Worm (Caenorhabditis elegans) whole organism, L4 larva: ENCODE measurements around the gene B0410.3.

Experiments
- F37D6.2 ChIP-seq: sonication (generic microtip); optimal IDR thresholded peaks from 2 replicates; lab custom pipeline; 2016; ENCODE audit warnings: mild to moderate bottlenecking, missing genetic modification characterization, missing compliant biosample characterization
- F49E8.2 ChIP-seq: sonication (generic microtip); optimal IDR thresholded peaks from 2 replicates; lab custom pipeline; 2016; ENCODE audit warnings: missing compliant biosample characterization, mild to moderate bottlenecking, missing genetic modification characterization, borderline replicate concordance
- R02D3.7 ChIP-seq: fragments of 150-350 bp; sonication (generic microtip); optimal IDR thresholded peaks from 3 replicates; lab custom pipeline; 2014; ENCODE audit warnings: missing biosample characterization, missing genetic modification characterization
- Y5F2A.4 ChIP-seq: fragments of 200-800 bp; sonication (Bioruptor generic); optimal IDR thresholded peaks from 2 replicates; lab custom pipeline; 2018; ENCODE audit warnings: mild to moderate bottlenecking, missing genetic modification characterization, missing compliant biosample characterization
- ZK337.2 ChIP-seq: fragments of 200-800 bp; sonication (Bioruptor generic); IDR thresholded peaks from 2 replicates; pipeline ENCODE4 v1.3.6; 2022; ENCODE audit warnings: missing genetic modification reagents, missing genetic modification characterization, missing compliant biosample characterization
- ZK546.5 ChIP-seq, 2 experiments: sonication (generic microtip); optimal IDR thresholded peaks; 2 replicates each; lab custom pipeline; 2017; ENCODE audit warnings: missing biosample characterization in 2 of 2, missing genetic modification characterization in 2 of 2
- aha-1 ChIP-seq: fragments of 150-350 bp; peaks from one replicate; lab custom pipeline; 2014; ENCODE audit warnings: missing biosample characterization, missing genetic modification characterization
- aly-2 ChIP-seq: sonication (generic microtip); optimal IDR thresholded peaks from 2 replicates; lab custom pipeline; 2018; ENCODE audit warnings: missing biosample characterization, missing genetic modification characterization
- arid-1 ChIP-seq: fragments of 200-800 bp; sonication (Bioruptor generic); conservative IDR thresholded peaks from 2 replicates; pipeline ENCODE4 v1.3.6; 2022; ENCODE audit warnings: missing genetic modification reagents, missing genetic modification characterization, missing compliant biosample characterization
- attf-4 ChIP-seq: sonication (generic microtip); optimal IDR thresholded peaks from 3 replicates; lab custom pipeline; 2017; ENCODE audit warnings: missing biosample characterization, missing genetic modification characterization
- ceh-28 ChIP-seq: fragments of 150-350 bp; optimal IDR thresholded peaks from 2 replicates; lab custom pipeline; 2014; ENCODE audit warnings: missing biosample characterization, missing genetic modification reagents, missing genetic modification characterization
- ceh-62 ChIP-seq: sonication (generic microtip); optimal IDR thresholded peaks from 2 replicates; lab custom pipeline; 2017; ENCODE audit warnings: missing biosample characterization, missing genetic modification characterization
- ceh-82 ChIP-seq: sonication (generic microtip); optimal IDR thresholded peaks from 2 replicates; lab custom pipeline; 2017; ENCODE audit warnings: missing biosample characterization, missing genetic modification characterization
- ces-1 ChIP-seq: fragments of 150-350 bp; sonication (generic microtip); optimal IDR thresholded peaks from 4 replicates; lab custom pipeline; 2014; ENCODE audit warnings: missing biosample characterization, missing genetic modification reagents, missing genetic modification characterization
- ctbp-1 ChIP-seq: fragments of 200-800 bp; sonication (Bioruptor generic); IDR thresholded peaks from 2 replicates; pipeline ENCODE4 v1.3.6; 2022; ENCODE audit warnings: missing genetic modification reagents, missing genetic modification characterization, missing compliant biosample characterization
- daf-12 ChIP-seq: fragments of 150-350 bp; optimal IDR thresholded peaks from 2 replicates; lab custom pipeline; 2014; ENCODE audit warnings: missing biosample characterization, missing genetic modification reagents, missing genetic modification characterization
- daf-19 ChIP-seq: fragments of 200-800 bp; sonication (Bioruptor generic); conservative IDR thresholded peaks from 2 replicates; pipeline ENCODE4 v1.3.6; 2022; ENCODE audit warnings: missing genetic modification characterization, missing compliant biosample characterization
- daf-8 ChIP-seq: fragments of 200-800 bp; sonication (Bioruptor generic); IDR thresholded peaks from 2 replicates; pipeline ENCODE4 v1.3.6; 2022; ENCODE audit warnings: missing genetic modification characterization, missing compliant biosample characterization
- egl-27 ChIP-seq: sonication (generic microtip); optimal IDR thresholded peaks from 3 replicates; lab custom pipeline; 2017; ENCODE audit warnings: missing biosample characterization, missing genetic modification reagents, missing genetic modification characterization
- fkh-10 ChIP-seq: fragments of 150-350 bp; optimal IDR thresholded peaks from 2 replicates; lab custom pipeline; 2014; ENCODE audit warnings: missing biosample characterization, missing genetic modification reagents, missing genetic modification characterization
- gei-8 ChIP-seq: fragments of 200-800 bp; sonication (Bioruptor generic); optimal IDR thresholded peaks from 2 replicates; lab custom pipeline; 2018; ENCODE audit warnings: mild to moderate bottlenecking, missing genetic modification characterization, missing compliant biosample characterization
- hlh-11 ChIP-seq: fragments of 200-800 bp; sonication (Bioruptor generic); optimal IDR thresholded peaks from 2 replicates; lab custom pipeline; 2018; ENCODE audit warnings: mild to moderate bottlenecking, missing genetic modification characterization, missing compliant biosample characterization
- hlh-30 ChIP-seq: sonication (generic microtip); optimal IDR thresholded peaks from 2 replicates; lab custom pipeline; 2017; ENCODE audit warnings: antibody characterized with exemption, mild to moderate bottlenecking, missing genetic modification characterization, missing compliant biosample characterization; ENCODE audit not compliant: insufficient read depth
- jun-1 ChIP-seq: fragments of 150-350 bp; optimal IDR thresholded peaks from 2 replicates; lab custom pipeline; 2014; ENCODE audit warnings: missing biosample characterization, missing genetic modification reagents, missing genetic modification characterization
- lin-1 ChIP-seq: fragments of 200-800 bp; sonication (Bioruptor generic); IDR thresholded peaks from 2 replicates; pipeline ENCODE4 v1.3.6; 2022; ENCODE audit warnings: missing genetic modification reagents, missing genetic modification characterization, missing compliant biosample characterization
- lin-15B ChIP-seq: fragments of 150-350 bp; sonication (generic microtip); optimal IDR thresholded peaks from 3 replicates; lab custom pipeline; 2014; ENCODE audit warnings: missing biosample characterization, missing genetic modification characterization
- lin-29 ChIP-seq: fragments of 200-800 bp; sonication (Bioruptor generic); IDR thresholded peaks from 2 replicates; pipeline ENCODE4 v1.3.6; 2022; ENCODE audit warnings: missing genetic modification reagents, missing genetic modification characterization, missing compliant biosample characterization
- lin-39 ChIP-seq: fragments of 150-350 bp; optimal IDR thresholded peaks from 2 replicates; lab custom pipeline; 2014; ENCODE audit warnings: missing biosample characterization, missing genetic modification reagents, missing genetic modification characterization
- lir-3 ChIP-seq: sonication (generic microtip); optimal IDR thresholded peaks from 2 replicates; lab custom pipeline; 2016; ENCODE audit warnings: mild to moderate bottlenecking, missing genetic modification characterization, missing compliant biosample characterization
- mes-2 ChIP-seq: sonication (generic microtip); optimal IDR thresholded peaks from 2 replicates; lab custom pipeline; 2016; ENCODE audit warnings: missing genotype, mild to moderate bottlenecking, missing genetic modification characterization, missing compliant biosample characterization; ENCODE audit not compliant: poor library complexity, severe bottlenecking
- mxl-2 ChIP-seq: fragments of 200-800 bp; sonication (Bioruptor generic); conservative IDR thresholded peaks from 2 replicates; pipeline ENCODE4 v1.3.6; 2022; ENCODE audit warnings: missing genetic modification reagents, missing genetic modification characterization, missing compliant biosample characterization
- mxl-3 ChIP-seq: fragments of 200-800 bp; sonication (Bioruptor generic); optimal IDR thresholded peaks from 2 replicates; lab custom pipeline; 2018; ENCODE audit warnings: mild to moderate bottlenecking, missing genetic modification characterization, missing compliant biosample characterization
- nhr-102 ChIP-seq: sonication (generic microtip); optimal IDR thresholded peaks from 2 replicates; lab custom pipeline; 2016; ENCODE audit warnings: mild to moderate bottlenecking, missing genetic modification characterization, moderate library complexity, missing compliant biosample characterization
- nhr-111 ChIP-seq: fragments of 200-800 bp; sonication (Bioruptor generic); optimal IDR thresholded peaks from 2 replicates; lab custom pipeline; 2018; ENCODE audit warnings: mild to moderate bottlenecking, missing genetic modification characterization, missing compliant biosample characterization
- nhr-237 ChIP-seq: sonication (generic microtip); optimal IDR thresholded peaks from 2 replicates; lab custom pipeline; 2017; ENCODE audit warnings: missing biosample characterization, missing genetic modification characterization
- nhr-28 ChIP-seq: fragments of 150-350 bp; optimal IDR thresholded peaks from 2 replicates; lab custom pipeline; 2014; ENCODE audit warnings: missing biosample characterization, missing genetic modification characterization
- nhr-41 ChIP-seq: fragments of 200-800 bp; sonication (Bioruptor generic); IDR thresholded peaks from 2 replicates; pipeline ENCODE4 v1.3.6; 2022; ENCODE audit warnings: missing genetic modification reagents, missing genetic modification characterization, missing compliant biosample characterization
- nhr-42 ChIP-seq: fragments of 200-800 bp; sonication (Bioruptor generic); IDR thresholded peaks from 2 replicates; pipeline ENCODE4 v1.3.6; 2022; ENCODE audit warnings: missing genetic modification characterization, missing compliant biosample characterization
- nhr-76 ChIP-seq: fragments of 150-350 bp; optimal IDR thresholded peaks from 2 replicates; lab custom pipeline; 2014; ENCODE audit warnings: missing biosample characterization, missing genetic modification characterization
- pqm-1 ChIP-seq: sonication (generic microtip); optimal IDR thresholded peaks from 2 replicates; lab custom pipeline; 2017; ENCODE audit warnings: missing biosample characterization, missing genetic modification characterization
- sdz-12 ChIP-seq: fragments of 200-800 bp; sonication (Bioruptor generic); optimal IDR thresholded peaks from 2 replicates; lab custom pipeline; 2018; ENCODE audit warnings: mild to moderate bottlenecking, missing genetic modification characterization, missing compliant biosample characterization
- set-16 ChIP-seq: fragments of 200-800 bp; sonication (Bioruptor generic); IDR thresholded peaks from 2 replicates; pipeline ENCODE4 v1.3.6; 2022; ENCODE audit warnings: missing genetic modification reagents, missing genetic modification characterization, missing compliant biosample characterization
- snpc-1.2 ChIP-seq: fragments of 200-800 bp; sonication (Bioruptor generic); IDR thresholded peaks from 2 replicates; pipeline ENCODE4 v1.3.6; 2022; ENCODE audit warnings: missing genetic modification reagents, missing genetic modification characterization, missing compliant biosample characterization
- snpc-4 ChIP-seq: fragments of 150-350 bp; optimal IDR thresholded peaks from 2 replicates; lab custom pipeline; 2014; ENCODE audit warnings: missing biosample characterization, missing genetic modification characterization
- spr-3 ChIP-seq: fragments of 200-800 bp; sonication (Bioruptor generic); optimal IDR thresholded peaks from 2 replicates; lab custom pipeline; 2018; ENCODE audit warnings: mild to moderate bottlenecking, missing genetic modification characterization, missing compliant biosample characterization
- tag-97 ChIP-seq: fragments of 200-800 bp; sonication (Bioruptor generic); IDR thresholded peaks from 2 replicates; pipeline ENCODE4 v1.3.6; 2022; ENCODE audit warnings: missing genetic modification characterization, missing compliant biosample characterization
- unc-130 ChIP-seq: sonication (generic microtip); optimal IDR thresholded peaks from 2 replicates; lab custom pipeline; 2016; ENCODE audit warnings: missing genetic modification reagents, missing genetic modification characterization, missing compliant biosample characterization
- zfp-2 ChIP-seq: sonication (generic microtip); optimal IDR thresholded peaks from 2 replicates; lab custom pipeline; 2016; ENCODE audit warnings: mild to moderate bottlenecking, missing genetic modification characterization, missing compliant biosample characterization
- ztf-11 ChIP-seq: fragments of 150-350 bp; optimal IDR thresholded peaks from 2 replicates; lab custom pipeline; 2014; ENCODE audit warnings: missing biosample characterization, missing genetic modification characterization
- ztf-7 ChIP-seq: fragments of 150-350 bp; optimal IDR thresholded peaks from 2 replicates; lab custom pipeline; 2014; ENCODE audit warnings: missing biosample characterization, missing genetic modification characterization

The B0410.3 gene

DNA sequence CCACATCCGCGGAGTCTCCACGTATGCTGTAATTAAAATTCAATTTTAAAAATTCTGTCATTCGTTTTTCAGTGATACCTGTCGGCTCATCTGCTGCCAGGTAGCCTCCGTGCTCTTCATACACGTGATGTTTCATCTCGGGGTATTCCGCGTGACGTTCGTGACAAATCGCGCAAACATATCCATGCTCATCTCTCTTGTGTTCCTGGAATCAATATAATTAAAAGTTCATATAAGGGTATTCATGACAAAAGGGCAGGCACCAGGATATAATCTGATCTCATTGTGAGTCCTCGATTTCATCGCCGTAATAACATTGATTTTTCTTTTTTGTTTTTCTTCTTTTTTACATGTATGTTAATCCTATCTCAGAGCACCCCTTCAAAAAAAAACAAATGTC is 37.3 kb downstream of the B0410.3 start:
- no peak for TF ChIP-seq sdz-12 (GFP tag; lab: Kevin White, UChicago)
- TF ChIP-seq set-16: no peak
- TF ChIP-seq snpc-1.2: no peak
- no peak for TF ChIP-seq nhr-237
- no peak for TF ChIP-seq ztf-11 (tag; lab: Kevin White, UChicago)
- TF ChIP-seq R02D3.7 (tag; lab: Kevin White, UChicago): no peak
- TF ChIP-seq ceh-82 (tag; lab: Kevin White, UChicago): no peak
- no peak for TF ChIP-seq ZK337.2 (GFP tag; lab: Robert Waterston, UW)
- no peak for TF ChIP-seq lin-15B (tag; lab: Kevin White, UChicago)
- no peak for TF ChIP-seq ztf-7
- TF ChIP-seq gei-8 (GFP tag; lab: Kevin White, UChicago): no peak
- TF ChIP-seq attf-4 (tag; lab: Kevin White, UChicago): no peak
- no peak for TF ChIP-seq tag-97 (GFP tag; lab: Robert Waterston, UW)
- TF ChIP-seq, all 104 proteins: peak for 0

DNA sequence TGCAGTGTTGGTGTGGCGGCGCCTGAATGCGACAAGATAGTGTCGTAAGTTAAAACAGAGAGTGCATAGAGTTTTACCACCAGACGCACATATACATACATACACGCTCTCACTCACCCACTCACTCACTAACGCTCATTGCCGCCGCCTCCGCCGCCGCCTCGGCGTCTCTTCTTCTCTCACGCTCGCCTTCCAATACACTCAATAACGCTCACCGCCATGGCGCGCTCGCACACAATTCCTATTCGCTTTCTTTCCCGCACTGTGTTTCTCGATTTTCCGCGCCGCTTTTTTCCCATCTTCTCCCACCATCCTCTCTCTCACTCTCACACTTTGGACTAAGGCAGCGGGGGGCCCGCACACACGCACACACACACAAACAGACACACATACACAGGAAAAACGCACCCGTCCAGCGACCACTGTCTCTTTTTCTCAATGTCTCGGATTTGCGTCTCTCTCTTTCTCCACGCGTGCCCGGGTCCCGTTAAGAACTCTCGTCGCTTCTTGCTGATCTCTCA is 38.8 kb downstream of the B0410.3 start, which contains the start of gene kin-29:
Gene kin-29, minus strand, starts transcription at position 51 of the 521 bp plus-strand sequence.
- TF ChIP-seq jun-1 (peak; percentile 82), fkh-10 (peak; percentile 93), ceh-28 (tag; lab: Kevin White, UChicago) (peak; percentile 62), ZK546.5 (tag; optimal IDR thresholded peaks at IDR 0.05; lab: Kevin White, UChicago) (no peak), lir-3 (tag; lab: Kevin White, UChicago) (no peak), aly-2 (no peak), ces-1 (GFP tag; lab: Kevin White, UChicago) (no peak), spr-3 (peak; percentile 34), mxl-3 (GFP tag; lab: Kevin White, UChicago) (peak; percentile 85), hlh-11 (tag; lab: Kevin White, UChicago) (peak; percentile 95), aha-1 (tag; lab: Kevin White, UChicago) (peak; percentile 99), daf-19 (GFP tag; lab: Robert Waterston, UW) (no peak), hlh-30 (peak; percentile 76), zfp-2 (tag; lab: Kevin White, UChicago) (no peak), daf-8 (GFP tag; lab: Robert Waterston, UW) (no peak), lin-39 (tag; lab: Kevin White, UChicago) (no peak), arid-1 (peak; percentile 53; the same call in 1 of the 2 replicates), mes-2 (tag; lab: Kevin White, UChicago) (peak; percentile 65), nhr-111 (GFP tag; lab: Kevin White, UChicago) (no peak), lin-1 (GFP tag; lab: Robert Waterston, UW) (peak; percentile 37; the same call in 1 of the 2 replicates), daf-12 (tag; lab: Kevin White, UChicago) (no peak), egl-27 (tag; lab: Kevin White, UChicago) (no peak), ceh-82 (tag; lab: Kevin White, UChicago) (no peak), ctbp-1 (GFP tag; lab: Robert Waterston, UW) (peak; percentile 89), lin-15B (tag; lab: Kevin White, UChicago) (no peak), lin-29 (GFP tag; lab: Robert Waterston, UW) (no peak), mxl-2 (GFP tag; lab: Robert Waterston, UW) (no peak), nhr-102 (tag; lab: Kevin White, UChicago) (peak; percentile 64), sdz-12 (GFP tag; lab: Kevin White, UChicago) (no peak), pqm-1 (tag; lab: Kevin White, UChicago) (peak; percentile 24), nhr-28 (tag; lab: Kevin White, UChicago) (peak; percentile 89), ztf-7 (peak; percentile 31), nhr-76 (tag; lab: Kevin White, UChicago) (peak; percentile 34), unc-130 (GFP tag; lab: Kevin White, UChicago) (no peak), Y5F2A.4 (GFP tag; lab: Kevin White, UChicago) (no peak), F49E8.2 (tag; lab: Kevin White, UChicago) (no peak), nhr-41 (GFP tag; lab: Robert Waterston, UW) (peak; percentile 5; the same call in 1 of the 2 replicates), nhr-42 (GFP tag; lab: Robert Waterston, UW) (no peak), F37D6.2 (tag; lab: Kevin White, UChicago) (peak; percentile 84), snpc-4 (tag; lab: Kevin White, UChicago) (no peak), ceh-62 (tag; lab: Kevin White, UChicago) (no peak), gei-8 (GFP tag; lab: Kevin White, UChicago) (peak; percentile 42), set-16 (peak; percentile 92)
